Worm (Caenorhabditis elegans) whole organism, early embryonic: ENCODE measurements around the gene C16D9.3.

Experiments used
- B0310.2 ChIP-seq: sonication (generic microtip); optimal IDR thresholded peaks from 2 replicates; lab custom pipeline; 2016; ENCODE audit warnings: mild to moderate bottlenecking, missing genetic modification characterization, missing compliant biosample characterization
- F13C5.2 ChIP-seq: sonication (generic microtip); optimal IDR thresholded peaks from 2 replicates; lab custom pipeline; 2017; ENCODE audit warnings: mild to moderate bottlenecking, missing genetic modification characterization, inconsistent platforms, missing compliant biosample characterization
- aly-1 ChIP-seq: sonication (generic microtip); optimal IDR thresholded peaks from 2 replicates; lab custom pipeline; 2016; ENCODE audit warnings: missing genetic modification characterization, missing compliant biosample characterization
- ama-1 ChIP-seq: fragments of 150-350 bp; optimal IDR thresholded peaks from 2 replicates; lab custom pipeline; 2014
- ceh-13 ChIP-seq: fragments of 200-800 bp; sonication (Bioruptor generic); optimal IDR thresholded peaks from 2 replicates; lab custom pipeline; 2018; ENCODE audit warnings: mild to moderate bottlenecking, missing genetic modification characterization, missing compliant biosample characterization
- ceh-36 ChIP-seq: sonication (generic microtip); optimal IDR thresholded peaks from 2 replicates; lab custom pipeline; 2016; ENCODE audit warnings: missing genetic modification characterization, inconsistent platforms, missing compliant biosample characterization
- ets-7 ChIP-seq: sonication (generic microtip); optimal IDR thresholded peaks from 2 replicates; lab custom pipeline; 2016; ENCODE audit warnings: missing genotype, missing genetic modification characterization, missing compliant biosample characterization
- flt-1 ChIP-seq: fragments of 200-800 bp; sonication (Bioruptor generic); IDR thresholded peaks from 2 replicates; pipeline ENCODE4 v1.3.6; 2022; ENCODE audit warnings: missing genetic modification characterization, missing compliant biosample characterization
- hmbx-1 ChIP-seq: sonication (generic microtip); optimal IDR thresholded peaks from 2 replicates; lab custom pipeline; 2016; ENCODE audit warnings: mild to moderate bottlenecking, missing genetic modification characterization, missing compliant biosample characterization
- hmg-4 ChIP-seq: fragments of 200-800 bp; sonication (Bioruptor generic); optimal IDR thresholded peaks from 2 replicates; lab custom pipeline; 2018; ENCODE audit warnings: mild to moderate bottlenecking, missing genetic modification characterization, missing compliant biosample characterization
- hnd-1 ChIP-seq: sonication (generic microtip); optimal IDR thresholded peaks from 2 replicates; lab custom pipeline; 2016; ENCODE audit warnings: missing genetic modification characterization, missing compliant biosample characterization
- pes-1 ChIP-seq: fragments of 200-800 bp; sonication (Bioruptor generic); IDR thresholded peaks from 2 replicates; pipeline ENCODE4 v1.3.6; 2022; ENCODE audit warnings: missing genetic modification reagents, missing genetic modification characterization, missing compliant biosample characterization
- scrt-1 ChIP-seq: fragments of 200-800 bp; sonication (Bioruptor generic); IDR thresholded peaks from 2 replicates; pipeline ENCODE4 v1.3.6; 2022; ENCODE audit warnings: missing genetic modification characterization, missing compliant biosample characterization
- sea-1 ChIP-seq: fragments of 200-800 bp; sonication (Bioruptor generic); conservative IDR thresholded peaks from 2 replicates; pipeline ENCODE4 v1.3.6; 2022; ENCODE audit warnings: missing genetic modification characterization, missing compliant biosample characterization
- tbx-11 ChIP-seq: fragments of 200-800 bp; sonication (Bioruptor generic); IDR thresholded peaks from 2 replicates; pipeline ENCODE4 v1.3.6; 2022; ENCODE audit warnings: missing genetic modification characterization, missing compliant biosample characterization
- tbx-37 ChIP-seq: fragments of 200-800 bp; sonication (Bioruptor generic); conservative IDR thresholded peaks from 2 replicates; pipeline ENCODE4 v1.3.6; 2022; ENCODE audit warnings: missing genetic modification reagents, missing genetic modification characterization, missing compliant biosample characterization
- tra-4 ChIP-seq: sonication (generic microtip); optimal IDR thresholded peaks from 2 replicates; lab custom pipeline; 2017; ENCODE audit warnings: missing genetic modification characterization, missing compliant biosample characterization

The C16D9.3 gene

DNA sequence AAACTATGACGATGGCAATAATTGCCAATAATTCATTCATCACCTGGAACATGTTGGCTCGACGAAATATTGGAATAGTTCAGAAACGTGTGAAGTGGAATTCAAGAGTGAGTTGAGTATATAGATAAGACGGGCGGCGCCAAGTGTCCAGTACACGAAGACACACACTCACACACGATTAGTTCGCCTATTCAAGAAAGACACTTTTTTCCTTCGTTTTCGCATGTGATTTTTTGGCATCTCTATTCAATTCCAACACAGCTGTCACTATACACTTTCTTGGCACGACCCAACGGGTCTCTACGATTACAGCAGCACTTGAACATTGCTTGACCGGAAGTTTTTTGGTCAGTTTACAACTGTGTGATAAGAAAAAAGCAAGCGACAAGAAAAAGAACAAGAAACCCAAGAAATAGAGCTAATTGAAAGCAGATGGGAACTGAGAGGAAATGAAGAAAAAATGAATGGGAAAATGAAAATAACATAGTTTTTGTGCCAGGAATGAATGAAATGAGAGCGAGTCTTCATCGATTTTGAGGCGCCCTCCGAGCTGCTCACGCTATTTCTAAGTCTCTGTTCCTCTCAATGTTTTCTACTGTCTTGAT is 22.1 kb downstream of the C16D9.3 start, which contains the start of gene K07C11.8:
Gene K07C11.8 (minus strand): TSS at position 224 of the 605 bp plus-strand sequence.
- TF ChIP-seq ets-7 (tag; lab: Kevin White, UChicago) (no peak), tra-4 (tag; lab: Kevin White, UChicago) (no peak), hmg-4 (GFP tag; lab: Kevin White, UChicago) (no peak), F13C5.2 (tag; lab: Kevin White, UChicago) (no peak), hnd-1 (no peak), hmbx-1 (no peak), scrt-1 (GFP tag; lab: Robert Waterston, UW) (no peak), ama-1 (lab: Kevin White, UChicago) (no peak), tbx-37 (no peak), ceh-36 (no peak), pes-1 (GFP tag; lab: Robert Waterston, UW) (no peak), B0310.2 (tag; lab: Kevin White, UChicago) (no peak), aly-1 (no peak), flt-1 (GFP tag; lab: Robert Waterston, UW) (no peak), ceh-13 (GFP tag; lab: Kevin White, UChicago) (no peak)

DNA sequence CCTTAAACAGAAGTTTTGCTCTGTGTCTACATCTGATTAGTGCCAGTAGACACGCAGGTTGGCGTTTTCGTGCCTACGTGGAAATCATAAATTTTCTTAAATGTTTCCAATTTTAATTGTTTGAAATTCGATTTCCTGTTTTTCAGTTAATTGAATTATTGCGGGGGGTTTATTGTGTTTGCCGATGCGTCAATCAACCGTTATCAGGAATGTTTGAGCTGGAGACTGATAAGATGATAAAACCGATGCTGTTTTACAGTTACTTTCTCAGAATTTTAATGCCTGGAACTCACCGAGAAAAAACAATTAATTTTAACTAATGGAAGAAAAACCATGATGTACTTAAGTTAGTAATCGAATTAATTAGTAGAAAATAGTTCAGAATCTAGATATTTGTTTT is 22.7 kb downstream of the C16D9.3 start:
- no peak for TF ChIP-seq hmbx-1
- TF ChIP-seq B0310.2 (tag; lab: Kevin White, UChicago) = no peak
- no peak for TF ChIP-seq flt-1 (GFP tag; lab: Robert Waterston, UW)
- no peak for TF ChIP-seq tbx-11 (GFP tag; lab: Robert Waterston, UW)
- no peak for TF ChIP-seq hmg-4 (GFP tag; lab: Kevin White, UChicago)
- TF ChIP-seq ets-7 (tag; lab: Kevin White, UChicago) = no peak
- no peak for TF ChIP-seq hnd-1
- TF ChIP-seq tbx-37 = no peak
- no peak for TF ChIP-seq ama-1 (lab: Kevin White, UChicago)
- TF ChIP-seq pes-1 (GFP tag; lab: Robert Waterston, UW) = no peak
- TF ChIP-seq tra-4 (tag; lab: Kevin White, UChicago) = no peak
- no peak for TF ChIP-seq ceh-13 (GFP tag; lab: Kevin White, UChicago)
- no peak for TF ChIP-seq scrt-1 (GFP tag; lab: Robert Waterston, UW)
- no peak for TF ChIP-seq ceh-36
- TF ChIP-seq aly-1 = no peak
- TF ChIP-seq sea-1 (GFP tag; lab: Robert Waterston, UW) = no peak
- no peak for TF ChIP-seq F13C5.2 (tag; lab: Kevin White, UChicago)

- TF ChIP-seq hnd-1 (no peak), tra-4 (tag; lab: Kevin White, UChicago) (no peak), ets-7 (tag; lab: Kevin White, UChicago) (no peak), B0310.2 (tag; lab: Kevin White, UChicago) (no peak), hmg-4 (GFP tag; lab: Kevin White, UChicago) (no peak), tbx-37 (no peak), scrt-1 (GFP tag; lab: Robert Waterston, UW) (no peak), aly-1 (no peak), ceh-13 (GFP tag; lab: Kevin White, UChicago) (no peak), ama-1 (lab: Kevin White, UChicago) (no peak), flt-1 (GFP tag; lab: Robert Waterston, UW) (no peak), sea-1 (GFP tag; lab: Robert Waterston, UW) (no peak), hmbx-1 (no peak), pes-1 (GFP tag; lab: Robert Waterston, UW) (no peak), ceh-36 (no peak), tbx-11 (GFP tag; lab: Robert Waterston, UW) (no peak)
Observed at ce11 chrV:8215158-8215557, 24.7 kb downstream of the C16D9.3 start.

DNA sequence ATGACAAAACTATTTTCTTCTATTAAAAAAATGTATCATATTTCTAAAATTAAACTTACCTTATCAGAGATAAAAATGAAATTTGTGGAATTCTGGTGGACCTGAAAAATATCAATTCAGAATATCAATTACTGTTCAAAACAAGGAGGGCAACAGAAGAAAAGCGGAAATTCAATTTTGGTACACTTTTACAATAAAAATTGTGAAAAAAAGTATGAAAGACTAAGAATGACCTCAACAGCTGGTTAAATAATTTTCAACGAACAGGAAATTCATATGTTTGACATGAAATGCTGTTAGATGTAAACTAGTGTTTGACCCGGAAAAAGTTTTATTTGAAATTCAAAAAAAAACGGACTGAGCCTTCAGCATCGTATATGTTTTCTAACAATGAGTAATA is 26.0 kb downstream of the C16D9.3 start, which contains the start of gene K07C11.7:
Gene K07C11.7 (minus strand): TSS at position 101 of the 400 bp plus-strand sequence.
- no peak for TF ChIP-seq B0310.2 (tag; lab: Kevin White, UChicago)
- no peak for TF ChIP-seq aly-1
- TF ChIP-seq scrt-1 (GFP tag; lab: Robert Waterston, UW) = no peak
- no peak for TF ChIP-seq sea-1 (GFP tag; lab: Robert Waterston, UW)
- TF ChIP-seq tra-4 (tag; lab: Kevin White, UChicago) = no peak
- TF ChIP-seq ets-7 (tag; lab: Kevin White, UChicago) = no peak
- no peak for TF ChIP-seq flt-1 (GFP tag; lab: Robert Waterston, UW)
- TF ChIP-seq pes-1 (GFP tag; lab: Robert Waterston, UW) = no peak
- TF ChIP-seq tbx-37 = no peak
- no peak for TF ChIP-seq ama-1 (lab: Kevin White, UChicago)
- TF ChIP-seq tbx-11 (GFP tag; lab: Robert Waterston, UW) = no peak
- TF ChIP-seq hmg-4 (GFP tag; lab: Kevin White, UChicago) = no peak
- TF ChIP-seq ceh-36 = no peak
- no peak for TF ChIP-seq hmbx-1
- no peak for TF ChIP-seq ceh-13 (GFP tag; lab: Kevin White, UChicago)
- TF ChIP-seq F13C5.2 (tag; lab: Kevin White, UChicago) = no peak
- no peak for TF ChIP-seq hnd-1

- no peak for TF ChIP-seq F13C5.2 (tag; lab: Kevin White, UChicago)
- TF ChIP-seq B0310.2 (tag; lab: Kevin White, UChicago) = no peak
- no peak for TF ChIP-seq pes-1 (GFP tag; lab: Robert Waterston, UW)
- TF ChIP-seq tbx-37 = no peak
- no peak for TF ChIP-seq tbx-11 (GFP tag; lab: Robert Waterston, UW)
- no peak for TF ChIP-seq aly-1
- no peak for TF ChIP-seq ama-1 (lab: Kevin White, UChicago)
- no peak for TF ChIP-seq scrt-1 (GFP tag; lab: Robert Waterston, UW)
- no peak for TF ChIP-seq ets-7 (tag; lab: Kevin White, UChicago)
- TF ChIP-seq hmg-4 (GFP tag; lab: Kevin White, UChicago) = no peak
- no peak for TF ChIP-seq hmbx-1
- no peak for TF ChIP-seq ceh-36
- no peak for TF ChIP-seq hnd-1
- no peak for TF ChIP-seq tra-4 (tag; lab: Kevin White, UChicago)
- no peak for TF ChIP-seq sea-1 (GFP tag; lab: Robert Waterston, UW)
- TF ChIP-seq flt-1 (GFP tag; lab: Robert Waterston, UW) = no peak
- no peak for TF ChIP-seq ceh-13 (GFP tag; lab: Kevin White, UChicago)
Observed at ce11 chrV:8212816-8213215, 27.0 kb downstream of the C16D9.3 start.

- TF ChIP-seq ceh-13 (GFP tag; lab: Kevin White, UChicago) = no peak
- no peak for TF ChIP-seq ceh-36
- no peak for TF ChIP-seq tra-4 (tag; lab: Kevin White, UChicago)
- TF ChIP-seq aly-1 = no peak
- TF ChIP-seq flt-1 (GFP tag; lab: Robert Waterston, UW) = no peak
- TF ChIP-seq hmbx-1 = no peak
Observed at ce11 chrV:8211993-8212392, 27.8 kb downstream of the C16D9.3 start.
